Fruit fly (Drosophila melanogaster) whole organism, embryonic: ENCODE results near the gene Lim1.

Experiments
- ATbp ChIP-seq: fragments of 200-800 bp; sonication (Bioruptor generic); optimal IDR thresholded peaks from 2 replicates; lab custom pipeline; 2017; ENCODE audit warnings: missing biosample characterization, mild to moderate bottlenecking, missing genetic modification characterization, missing genetic modification reagents
- Adf1 ChIP-seq: fragments of 200-800 bp; sonication (Bioruptor generic); IDR thresholded peaks from 2 replicates; pipeline ENCODE4 v1.3.6; 2022; ENCODE audit warnings: missing biosample characterization, missing genetic modification characterization
- Aef1 ChIP-seq: fragments of 200-800 bp; sonication (Bioruptor generic); IDR thresholded peaks from 3 replicates; pipeline ENCODE4 v1.3.6; 2022; ENCODE audit warnings: missing biosample characterization, missing genetic modification characterization
- CG10543 ChIP-seq: fragments of 200-800 bp; sonication (Bioruptor generic); optimal IDR thresholded peaks from 3 replicates; lab custom pipeline; 2017; ENCODE audit warnings: missing biosample characterization, mild to moderate bottlenecking, missing genetic modification characterization, moderate library complexity
- CG12071 ChIP-seq: fragments of 200-800 bp; sonication (Bioruptor generic); optimal IDR thresholded peaks from 3 replicates; lab custom pipeline; 2018; ENCODE audit warnings: missing biosample characterization, mild to moderate bottlenecking, missing genetic modification characterization
- CG12744 ChIP-seq: fragments of 200-800 bp; sonication (Bioruptor generic); optimal IDR thresholded peaks from 2 replicates; lab custom pipeline; 2016; ENCODE audit warnings: missing biosample characterization, missing genetic modification characterization
- CG13624 ChIP-seq: fragments of 200-800 bp; sonication (Bioruptor generic); optimal IDR thresholded peaks from 2 replicates; lab custom pipeline; 2016; ENCODE audit warnings: missing biosample characterization, missing genetic modification characterization
- CG14050 ChIP-seq: fragments of 200-800 bp; sonication (Bioruptor generic); IDR thresholded peaks from 3 replicates; pipeline ENCODE4 v1.3.6; 2022; ENCODE audit warnings: missing biosample characterization, missing genetic modification characterization
- CG1647 ChIP-seq: fragments of 200-800 bp; sonication (Bioruptor generic); optimal IDR thresholded peaks from 3 replicates; lab custom pipeline; 2016; ENCODE audit warnings: missing biosample characterization, missing genetic modification characterization
- CG16779 ChIP-seq: fragments of 200-800 bp; sonication (Bioruptor generic); IDR thresholded peaks from 2 replicates; pipeline ENCODE4 v1.3.6; 2022; ENCODE audit warnings: missing biosample characterization, missing genetic modification characterization
- CG2199 ChIP-seq: fragments of 200-800 bp; sonication (Bioruptor generic); IDR thresholded peaks from 3 replicates; pipeline ENCODE4 v1.3.6; 2022; ENCODE audit warnings: missing biosample characterization, missing genetic modification characterization
- CG3065 ChIP-seq: fragments of 200-800 bp; sonication (Bioruptor generic); optimal IDR thresholded peaks from 2 replicates; lab custom pipeline; 2016; ENCODE audit warnings: missing biosample characterization, missing genetic modification characterization
- CG31365 ChIP-seq: fragments of 200-800 bp; sonication (Bioruptor generic); optimal IDR thresholded peaks from 2 replicates; lab custom pipeline; 2018; ENCODE audit warnings: missing biosample characterization, mild to moderate bottlenecking, missing genetic modification characterization
- CG32767 ChIP-seq: fragments of 200-800 bp; sonication (Bioruptor generic); IDR thresholded peaks from 2 replicates; pipeline ENCODE4 v1.3.6; 2022; ENCODE audit warnings: missing biosample characterization, missing genetic modification characterization
- CG34422 ChIP-seq: fragments of 200-800 bp; sonication (Bioruptor generic); IDR thresholded peaks from 3 replicates; pipeline ENCODE4 v1.3.6; 2022; ENCODE audit warnings: missing biosample characterization, missing genetic modification characterization
- CG3726 ChIP-seq: fragments of 200-800 bp; sonication (Bioruptor generic); IDR thresholded peaks from 3 replicates; pipeline ENCODE4, ENCODE4 v1.3.6; 2022; ENCODE audit warnings: missing biosample characterization, missing genetic modification characterization
- CG43689 ChIP-seq: fragments of 200-800 bp; sonication (Bioruptor generic); IDR thresholded peaks from 2 replicates; pipeline ENCODE4 v1.3.6; 2022; ENCODE audit warnings: missing biosample characterization, missing genetic modification characterization
- CG6689 ChIP-seq: fragments of 200-800 bp; sonication (Bioruptor generic); IDR thresholded peaks from 2 replicates; pipeline ENCODE4 v1.3.6; 2022; ENCODE audit warnings: missing biosample characterization, missing genetic modification characterization
- CG8089 ChIP-seq: fragments of 200-800 bp; sonication (Bioruptor generic); optimal IDR thresholded peaks from 3 replicates; lab custom pipeline; 2016; ENCODE audit warnings: missing biosample characterization, missing genetic modification characterization
- CG9215 ChIP-seq: fragments of 200-800 bp; sonication (Bioruptor generic); IDR thresholded peaks from 2 replicates; pipeline ENCODE4 v1.3.6; 2022; ENCODE audit warnings: missing biosample characterization, missing genetic modification characterization
- Chrac-16 ChIP-seq: fragments of 200-800 bp; sonication (Bioruptor generic); optimal IDR thresholded peaks from 3 replicates; lab custom pipeline; 2016; ENCODE audit warnings: missing biosample characterization, missing genetic modification characterization
- Ets97D ChIP-seq: fragments of 200-800 bp; sonication (Bioruptor generic); optimal IDR thresholded peaks from 3 replicates; lab custom pipeline; 2016; ENCODE audit warnings: missing biosample characterization, missing genetic modification characterization
- H15 ChIP-seq: fragments of 200-800 bp; sonication (Bioruptor generic); IDR thresholded peaks from 3 replicates; pipeline ENCODE4 v1.3.6; 2022; ENCODE audit warnings: missing biosample characterization, missing genetic modification characterization
- Mad ChIP-seq: fragments of 200-800 bp; sonication (Bioruptor generic); optimal IDR thresholded peaks from 2 replicates; lab custom pipeline; 2016; ENCODE audit warnings: missing biosample characterization, missing genetic modification characterization
- Nf-YC ChIP-seq: fragments of 200-800 bp; optimal IDR thresholded peaks from 3 replicates; lab custom pipeline; 2019; ENCODE audit warnings: missing biosample characterization, mild to moderate bottlenecking, missing genetic modification characterization, moderate library complexity
- Pdp1 ChIP-seq, 2 experiments: fragments of 200-800 bp; sonication (Bioruptor generic); optimal IDR thresholded peaks; 3 replicates each; lab custom pipeline; 2016; ENCODE audit warnings: missing biosample characterization in 2 of 2, missing genetic modification characterization in 2 of 2, mild to moderate bottlenecking in 1 of 2, moderate library complexity in 1 of 2
- Xbp1 ChIP-seq: fragments of 200-800 bp; sonication (Bioruptor generic); optimal IDR thresholded peaks from 3 replicates; lab custom pipeline; 2016; ENCODE audit warnings: missing biosample characterization, mild to moderate bottlenecking, missing genetic modification characterization
- ara ChIP-seq: fragments of 200-800 bp; sonication (Bioruptor generic); IDR thresholded peaks from 2 replicates; pipeline ENCODE4 v1.3.6; 2022; ENCODE audit warnings: missing biosample characterization, missing genetic modification characterization
- ash1 ChIP-seq: fragments of 200-800 bp; sonication (Bioruptor generic); optimal IDR thresholded peaks from 2 replicates; lab custom pipeline; 2018; ENCODE audit warnings: missing biosample characterization, mild to moderate bottlenecking, missing genetic modification characterization
- bbx ChIP-seq: fragments of 200-800 bp; sonication (Bioruptor generic); IDR thresholded peaks from 2 replicates; pipeline ENCODE4 v1.3.6; 2022; ENCODE audit warnings: missing biosample characterization, missing genetic modification characterization; ENCODE audit not compliant: partially characterized antibody
- chinmo ChIP-seq: fragments of 200-800 bp; sonication (Bioruptor generic); IDR thresholded peaks from 4 replicates; pipeline ENCODE4 v1.3.6; 2022; ENCODE audit warnings: missing biosample characterization, missing genetic modification characterization; ENCODE audit not compliant: partially characterized antibody
- cwo ChIP-seq: fragments of 200-800 bp; sonication (Bioruptor generic); optimal IDR thresholded peaks from 3 replicates; lab custom pipeline; 2017; ENCODE audit warnings: missing biosample characterization, missing genetic modification characterization, mild to moderate bottlenecking, moderate library complexity, missing genetic modification reagents
- dpn ChIP-seq, 2 experiments: fragments of 200-800 bp; sonication (Bioruptor generic); optimal IDR thresholded peaks; 3 replicates each; lab custom pipeline; 2016; ENCODE audit warnings: missing biosample characterization in 2 of 2, missing genetic modification characterization in 2 of 2
- eve ChIP-seq, 2 experiments: fragments of >200 bp; optimal IDR thresholded peaks; 2 replicates each; lab custom pipeline; 2017; ENCODE audit warnings: missing biosample characterization in 2 of 2, missing genetic modification characterization in 2 of 2
- eyg ChIP-seq: fragments of 200-800 bp; sonication (Bioruptor generic); optimal IDR thresholded peaks from 3 replicates; lab custom pipeline; 2016; ENCODE audit warnings: missing biosample characterization, missing genetic modification characterization
- gsb ChIP-seq: fragments of 200-800 bp; sonication (Bioruptor generic); IDR thresholded peaks from 2 replicates; pipeline ENCODE4 v1.3.6; 2022; ENCODE audit warnings: missing biosample characterization, missing genetic modification characterization
- hb ChIP-seq: fragments of 200-800 bp; sonication (Bioruptor generic); IDR thresholded peaks from 3 replicates; pipeline ENCODE4 v1.3.6; 2022; ENCODE audit warnings: missing biosample characterization, missing genetic modification characterization; ENCODE audit not compliant: partially characterized antibody
- hkb ChIP-seq, 2 experiments: fragments of 200-800 bp in 1 of 2; fragments of >200 bp in 1 of 2; sonication (Bioruptor generic) in 1 of 2; IDR thresholded peaks in 1 of 2; optimal IDR thresholded peaks in 1 of 2; 2 replicates each; pipeline versions ENCODE4 v1.3.6 to Lab custom; 2017 to 2022; ENCODE audit warnings: missing biosample characterization in 1 of 2, missing genetic modification characterization in 1 of 2
- inv ChIP-seq: fragments of 200-800 bp; sonication (Bioruptor generic); IDR thresholded peaks from 2 replicates; pipeline ENCODE4 v1.3.6; 2022; ENCODE audit warnings: missing biosample characterization, missing genetic modification characterization; ENCODE audit not compliant: partially characterized antibody
- jumu ChIP-seq: fragments of 200-800 bp; sonication (Bioruptor generic); optimal IDR thresholded peaks from 3 replicates; lab custom pipeline; 2016; ENCODE audit warnings: missing biosample characterization, missing genetic modification characterization
- kah ChIP-seq: fragments of 200-800 bp; sonication (Bioruptor generic); optimal IDR thresholded peaks from 2 replicates; lab custom pipeline; 2018; ENCODE audit warnings: missing biosample characterization, mild to moderate bottlenecking, missing genetic modification characterization
- knrl ChIP-seq: fragments of 200-800 bp; sonication (Bioruptor generic); IDR thresholded peaks from 3 replicates; pipeline ENCODE4 v1.3.6; 2022; ENCODE audit warnings: missing biosample characterization, missing genetic modification characterization; ENCODE audit not compliant: partially characterized antibody
- mam ChIP-seq: fragments of 200-800 bp; sonication (Bioruptor generic); optimal IDR thresholded peaks from 3 replicates; lab custom pipeline; 2016; ENCODE audit warnings: missing biosample characterization, missing genetic modification characterization
- mirr ChIP-seq: fragments of 200-800 bp; sonication (Bioruptor generic); optimal IDR thresholded peaks from 3 replicates; lab custom pipeline; 2018; ENCODE audit warnings: missing biosample characterization, mild to moderate bottlenecking, missing genetic modification characterization
- sc ChIP-seq, 3 experiments: fragments of >200 bp in 2 of 3; fragments of 200-800 bp in 1 of 3; sonication (Bioruptor generic) in 1 of 3; optimal IDR thresholded peaks; 2 replicates in 2 of 3; 3 replicates in 1 of 3; lab custom pipeline; 2017; ENCODE audit warnings: mild to moderate bottlenecking in 1 of 3, missing biosample characterization in 1 of 3, missing genetic modification characterization in 1 of 3, missing genetic modification reagents in 1 of 3
- scrt ChIP-seq: fragments of 200-800 bp; sonication (Bioruptor generic); optimal IDR thresholded peaks from 2 replicates; lab custom pipeline; 2018; ENCODE audit warnings: missing biosample characterization, mild to moderate bottlenecking, missing genetic modification characterization, moderate library complexity
- sim ChIP-seq: fragments of 200-800 bp; sonication (Bioruptor generic); IDR thresholded peaks from 2 replicates; pipeline ENCODE4 v1.3.6; 2022; ENCODE audit warnings: missing biosample characterization, missing genetic modification characterization
- tap ChIP-seq: fragments of 200-800 bp; optimal IDR thresholded peaks from 3 replicates; lab custom pipeline; 2019; ENCODE audit warnings: missing biosample characterization, mild to moderate bottlenecking, missing genetic modification characterization, moderate library complexity
- tll ChIP-seq, 2 experiments: fragments of 200-800 bp in 1 of 2; fragments of >200 bp in 1 of 2; sonication (Bioruptor generic) in 1 of 2; optimal IDR thresholded peaks; 2 replicates each; lab custom pipeline; 2017 to 2019; ENCODE audit warnings: missing biosample characterization in 2 of 2, missing genetic modification characterization in 2 of 2, mild to moderate bottlenecking in 1 of 2, moderate library complexity in 1 of 2

Gene Lim1

dm6 chrX:8774012-8774411 is 31.6 kb downstream of the Lim1 start (continued):
- peak; percentile 53 for TF ChIP-seq mam
- peak; percentile 49 for TF ChIP-seq tap
- peak; percentile 72 for TF ChIP-seq CG8089 (GFP tag; lab: Kevin White, UChicago)
- peak; percentile 60 to 69 for TF ChIP-seq Pdp1 (GFP tag; optimal IDR thresholded peaks at IDR 0.05; lab: Kevin White, UChicago)
- TF ChIP-seq Mad (GFP tag; lab: Kevin White, UChicago) = peak; percentile 66
- TF ChIP-seq Chrac-16 = peak; percentile 75
- no peak for TF ChIP-seq Adf1 (GFP tag; lab: Robert Waterston, UW)
- no peak for TF ChIP-seq gsb (GFP tag; lab: Robert Waterston, UW)
- TF ChIP-seq knrl (GFP tag; lab: Robert Waterston, UW) = no peak
- TF ChIP-seq CG14050 (GFP tag; lab: Robert Waterston, UW) = peak; percentile 52; the same call in 2 of the 3 replicates
- TF ChIP-seq eve (GFP tag; optimal IDR thresholded peaks at IDR 0.05; lab: Kevin White, UChicago) = peak; percentile 72 to 83
- peak; percentile 34 for TF ChIP-seq scrt (GFP tag; lab: Kevin White, UChicago)
- no peak for TF ChIP-seq Nf-YC
- TF ChIP-seq Ets97D (GFP tag; lab: Kevin White, UChicago) = peak; percentile 25
- TF ChIP-seq CG3065 (GFP tag; lab: Kevin White, UChicago) = peak; percentile 66
- TF ChIP-seq ATbp = peak; percentile 80
- TF ChIP-seq Aef1 (GFP tag; lab: Robert Waterston, UW) = peak; percentile 36; the same call in 1 of the 3 replicates
- peak; percentile 71 for TF ChIP-seq dpn (GFP tag; optimal IDR thresholded peaks at IDR 0.05; lab: Kevin White, UChicago)
- TF ChIP-seq CG16779 (GFP tag; lab: Robert Waterston, UW) = no peak
- no peak for TF ChIP-seq hkb (optimal IDR thresholded peaks at IDR 0.05; lab: Kevin White, UChicago)
- TF ChIP-seq hkb (GFP tag; IDR thresholded peaks at IDR 0.05; lab: Robert Waterston, UW) = peak; percentile 69
- TF ChIP-seq CG12744 (GFP tag; lab: Kevin White, UChicago) = peak; percentile 58
- TF ChIP-seq inv (GFP tag; lab: Robert Waterston, UW) = no peak
- no peak for TF ChIP-seq CG43689 (GFP tag; lab: Robert Waterston, UW)
- peak; percentile 58; the same call in 2 of the 3 replicates for TF ChIP-seq CG34422 (GFP tag; lab: Robert Waterston, UW)
- peak; percentile 75 for TF ChIP-seq Xbp1 (GFP tag; lab: Kevin White, UChicago)
- no peak for TF ChIP-seq sc (optimal IDR thresholded peaks at IDR 0.05; lab: Kevin White, UChicago)
- peak; percentile 61 for TF ChIP-seq sc (GFP tag; optimal IDR thresholded peaks at IDR 0.05; lab: Kevin White, UChicago)
- no peak for TF ChIP-seq ash1 (GFP tag; lab: Kevin White, UChicago)
- TF ChIP-seq sim (GFP tag; lab: Robert Waterston, UW) = peak; percentile 26; the same call in 1 of the 2 replicates
- TF ChIP-seq ara (GFP tag; lab: Robert Waterston, UW) = peak; percentile 81
- no peak for TF ChIP-seq kah (GFP tag; lab: Kevin White, UChicago)
- TF ChIP-seq CG3726 (GFP tag; lab: Robert Waterston, UW) = peak; percentile 54; the same call in 2 of the 3 replicates
- TF ChIP-seq bbx (GFP tag; lab: Robert Waterston, UW) = no peak
- peak; percentile 46 for TF ChIP-seq CG13624 (GFP tag; lab: Kevin White, UChicago)
- TF ChIP-seq CG10543 = no peak
- no peak for TF ChIP-seq chinmo (GFP tag; lab: Robert Waterston, UW)
- TF ChIP-seq jumu (GFP tag; lab: Kevin White, UChicago) = peak; percentile 75
- 0 out of 3 replicates have a peak, but pooled peaks have one; percentile 36 for TF ChIP-seq H15 (GFP tag; lab: Robert Waterston, UW)
- TF ChIP-seq CG12071 (GFP tag; lab: Kevin White, UChicago) = peak; percentile 38
- TF ChIP-seq cwo = peak; percentile 35
- peak; percentile 77 for TF ChIP-seq CG6689 (GFP tag; lab: Robert Waterston, UW)
- TF ChIP-seq CG9215 (GFP tag; lab: Robert Waterston, UW) = no peak
- no peak for TF ChIP-seq CG31365 (tag; lab: Kevin White, UChicago)
- TF ChIP-seq hb (GFP tag; lab: Robert Waterston, UW) = no peak
- no peak for TF ChIP-seq mirr (GFP tag; lab: Kevin White, UChicago)
- TF ChIP-seq eyg (GFP tag; lab: Kevin White, UChicago) = no peak
- peak in 1 of 2 experiments; percentile 21 for TF ChIP-seq tll (GFP tag; optimal IDR thresholded peaks at IDR 0.05; lab: Kevin White, UChicago)
- peak; percentile 67 for TF ChIP-seq CG32767 (GFP tag; lab: Robert Waterston, UW)
- 0 out of 3 replicates have a peak, but pooled peaks have one; percentile 52 for TF ChIP-seq CG2199 (GFP tag; lab: Robert Waterston, UW)
- TF ChIP-seq CG1647 = peak; percentile 51
